Worm (Caenorhabditis elegans) whole organism, early embryonic: ENCODE results near the gene C16C8.21.
A peak's percentile ranks its signal among the peaks of the same experiment; 100 is the strongest.
"Not testable (repeated sequence)": the region's sequence is repeated elsewhere in the genome, so short reads cannot be mapped to it uniquely, and the experiment has no call there.

ENCODE experiments used
- B0310.2 ChIP-seq: sonication (generic microtip); optimal IDR thresholded peaks from 2 replicates; lab custom pipeline; 2016; ENCODE audit warnings: mild to moderate bottlenecking, missing genetic modification characterization, missing compliant biosample characterization
- F13C5.2 ChIP-seq: sonication (generic microtip); optimal IDR thresholded peaks from 2 replicates; lab custom pipeline; 2017; ENCODE audit warnings: mild to moderate bottlenecking, missing genetic modification characterization, inconsistent platforms, missing compliant biosample characterization
- aly-1 ChIP-seq: sonication (generic microtip); optimal IDR thresholded peaks from 2 replicates; lab custom pipeline; 2016; ENCODE audit warnings: missing genetic modification characterization, missing compliant biosample characterization
- ama-1 ChIP-seq: fragments of 150-350 bp; optimal IDR thresholded peaks from 2 replicates; lab custom pipeline; 2014
- ceh-13 ChIP-seq: fragments of 200-800 bp; sonication (Bioruptor generic); optimal IDR thresholded peaks from 2 replicates; lab custom pipeline; 2018; ENCODE audit warnings: mild to moderate bottlenecking, missing genetic modification characterization, missing compliant biosample characterization
- ceh-36 ChIP-seq: sonication (generic microtip); optimal IDR thresholded peaks from 2 replicates; lab custom pipeline; 2016; ENCODE audit warnings: missing genetic modification characterization, inconsistent platforms, missing compliant biosample characterization
- ets-7 ChIP-seq: sonication (generic microtip); optimal IDR thresholded peaks from 2 replicates; lab custom pipeline; 2016; ENCODE audit warnings: missing genotype, missing genetic modification characterization, missing compliant biosample characterization
- flt-1 ChIP-seq: fragments of 200-800 bp; sonication (Bioruptor generic); IDR thresholded peaks from 2 replicates; pipeline ENCODE4 v1.3.6; 2022; ENCODE audit warnings: missing genetic modification characterization, missing compliant biosample characterization
- hmbx-1 ChIP-seq: sonication (generic microtip); optimal IDR thresholded peaks from 2 replicates; lab custom pipeline; 2016; ENCODE audit warnings: mild to moderate bottlenecking, missing genetic modification characterization, missing compliant biosample characterization
- hmg-4 ChIP-seq: fragments of 200-800 bp; sonication (Bioruptor generic); optimal IDR thresholded peaks from 2 replicates; lab custom pipeline; 2018; ENCODE audit warnings: mild to moderate bottlenecking, missing genetic modification characterization, missing compliant biosample characterization
- hnd-1 ChIP-seq: sonication (generic microtip); optimal IDR thresholded peaks from 2 replicates; lab custom pipeline; 2016; ENCODE audit warnings: missing genetic modification characterization, missing compliant biosample characterization
- pes-1 ChIP-seq: fragments of 200-800 bp; sonication (Bioruptor generic); IDR thresholded peaks from 2 replicates; pipeline ENCODE4 v1.3.6; 2022; ENCODE audit warnings: missing genetic modification reagents, missing genetic modification characterization, missing compliant biosample characterization
- scrt-1 ChIP-seq: fragments of 200-800 bp; sonication (Bioruptor generic); IDR thresholded peaks from 2 replicates; pipeline ENCODE4 v1.3.6; 2022; ENCODE audit warnings: missing genetic modification characterization, missing compliant biosample characterization
- sea-1 ChIP-seq: fragments of 200-800 bp; sonication (Bioruptor generic); conservative IDR thresholded peaks from 2 replicates; pipeline ENCODE4 v1.3.6; 2022; ENCODE audit warnings: missing genetic modification characterization, missing compliant biosample characterization
- tbx-11 ChIP-seq: fragments of 200-800 bp; sonication (Bioruptor generic); IDR thresholded peaks from 2 replicates; pipeline ENCODE4 v1.3.6; 2022; ENCODE audit warnings: missing genetic modification characterization, missing compliant biosample characterization
- tbx-37 ChIP-seq: fragments of 200-800 bp; sonication (Bioruptor generic); conservative IDR thresholded peaks from 2 replicates; pipeline ENCODE4 v1.3.6; 2022; ENCODE audit warnings: missing genetic modification reagents, missing genetic modification characterization, missing compliant biosample characterization
- tra-4 ChIP-seq: sonication (generic microtip); optimal IDR thresholded peaks from 2 replicates; lab custom pipeline; 2017; ENCODE audit warnings: missing genetic modification characterization, missing compliant biosample characterization

The C16C8.21 gene

ce11 chrII:3472316-3472715 lies 24.3 kb downstream of the C16C8.21 start, which contains the start of gene Y49F6B.12:
Gene Y49F6B.12, minus strand, starts transcription at chrII:3472416.
- no peak for TF ChIP-seq hmbx-1 (tag; lab: Kevin White, UChicago)
- TF ChIP-seq pes-1 (GFP tag; lab: Robert Waterston, UW), result no peak
- no peak for TF ChIP-seq F13C5.2 (tag; lab: Kevin White, UChicago)
- no peak for TF ChIP-seq tbx-37 (GFP tag; lab: Robert Waterston, UW)
- no peak for TF ChIP-seq ets-7
- no peak for TF ChIP-seq sea-1
- no peak for TF ChIP-seq tra-4 (tag; lab: Kevin White, UChicago)
- no peak for TF ChIP-seq ceh-13 (GFP tag; lab: Kevin White, UChicago)
- no peak for TF ChIP-seq hnd-1
- TF ChIP-seq ceh-36 (tag; lab: Kevin White, UChicago), result no peak
- TF ChIP-seq scrt-1 (GFP tag; lab: Robert Waterston, UW), result no peak
- TF ChIP-seq ama-1, result no peak
- no peak for TF ChIP-seq tbx-11 (GFP tag; lab: Robert Waterston, UW)
- no peak for TF ChIP-seq B0310.2 (tag; lab: Kevin White, UChicago)
- TF ChIP-seq aly-1 (tag; lab: Kevin White, UChicago), result no peak
- no peak for TF ChIP-seq flt-1 (GFP tag; lab: Robert Waterston, UW)
- TF ChIP-seq hmg-4 (GFP tag; lab: Kevin White, UChicago), result no peak

- TF ChIP-seq sea-1 (no peak), hmg-4 (GFP tag; lab: Kevin White, UChicago) (no peak), hmbx-1 (tag; lab: Kevin White, UChicago) (no peak), F13C5.2 (tag; lab: Kevin White, UChicago) (no peak)
These were observed 24.8 kb downstream of the C16C8.21 start, which contains the start of gene Y49F6B.6 for ce11 chrII:3472817-3473216. Gene Y49F6B.6, plus strand, starts transcription at chrII:3473117.

ce11 chrII:3473744-3474143 lies 25.7 kb downstream of the C16C8.21 start, which contains the start of gene sdz-32:
Gene sdz-32, plus strand, starts transcription at chrII:3474044.
- TF ChIP-seq B0310.2 (tag; lab: Kevin White, UChicago) (no peak), ama-1 (no peak), hnd-1 (no peak), ets-7 (no peak), ceh-36 (tag; lab: Kevin White, UChicago) (no peak), scrt-1 (GFP tag; lab: Robert Waterston, UW) (no peak), F13C5.2 (tag; lab: Kevin White, UChicago) (no peak), sea-1 (no peak), hmbx-1 (tag; lab: Kevin White, UChicago) (no peak), pes-1 (GFP tag; lab: Robert Waterston, UW) (no peak)

ce11 chrII:3476536-3476935 lies 28.5 kb downstream of the C16C8.21 start:
- TF ChIP-seq aly-1 (tag; lab: Kevin White, UChicago) (no peak), ceh-36 (tag; lab: Kevin White, UChicago) (peak; percentile 71), sea-1 (no peak), tbx-37 (GFP tag; lab: Robert Waterston, UW) (no peak), hnd-1 (no peak)

ce11 chrII:3477171-3477570 lies 29.2 kb downstream of the C16C8.21 start, which contains the start of gene fbxb-104:
Gene fbxb-104, minus strand, starts transcription at chrII:3477271.
- TF ChIP-seq sea-1 (no peak), ceh-13 (GFP tag; lab: Kevin White, UChicago) (no peak), scrt-1 (GFP tag; lab: Robert Waterston, UW) (no peak), flt-1 (GFP tag; lab: Robert Waterston, UW) (no peak), F13C5.2 (tag; lab: Kevin White, UChicago) (no peak), hmbx-1 (tag; lab: Kevin White, UChicago) (no peak)

ce11 chrII:3481584-3481983 lies 33.6 kb downstream of the C16C8.21 start, which contains the start of gene Y49F6B.8:
Gene Y49F6B.8, minus strand, starts transcription at chrII:3481684.
- TF ChIP-seq ceh-13 (GFP tag; lab: Kevin White, UChicago) (no peak), tbx-11 (GFP tag; lab: Robert Waterston, UW) (no peak), flt-1 (GFP tag; lab: Robert Waterston, UW) (no peak), hnd-1 (no peak), scrt-1 (GFP tag; lab: Robert Waterston, UW) (no peak), sea-1 (no peak), aly-1 (tag; lab: Kevin White, UChicago) (no peak)

- TF ChIP-seq sea-1, result 0 out of 2 replicates have a peak, but pooled peaks have one; percentile 6
- no peak for TF ChIP-seq scrt-1 (GFP tag; lab: Robert Waterston, UW)
- TF ChIP-seq B0310.2 (tag; lab: Kevin White, UChicago), result no peak
- 0 out of 2 replicates have a peak, but pooled peaks have one; percentile 17 for TF ChIP-seq flt-1 (GFP tag; lab: Robert Waterston, UW)
- TF ChIP-seq tbx-11 (GFP tag; lab: Robert Waterston, UW), result no peak
- TF ChIP-seq tbx-37 (GFP tag; lab: Robert Waterston, UW), result peak; percentile 68
- no peak for TF ChIP-seq ceh-36 (tag; lab: Kevin White, UChicago)
- no peak for TF ChIP-seq ceh-13 (GFP tag; lab: Kevin White, UChicago)
- no peak for TF ChIP-seq hmbx-1 (tag; lab: Kevin White, UChicago)
- TF ChIP-seq hnd-1, result no peak
- TF ChIP-seq tra-4 (tag; lab: Kevin White, UChicago), result no peak
- TF ChIP-seq F13C5.2 (tag; lab: Kevin White, UChicago), result no peak
- peak; percentile 61; the same call in 1 of the 2 replicates for TF ChIP-seq pes-1 (GFP tag; lab: Robert Waterston, UW)
- TF ChIP-seq aly-1 (tag; lab: Kevin White, UChicago), result no peak
- TF ChIP-seq ama-1, result no peak
- no peak for TF ChIP-seq ets-7
- no peak for TF ChIP-seq hmg-4 (GFP tag; lab: Kevin White, UChicago)
These were observed 34.2 kb downstream of the C16C8.21 start, which contains the start of gene smu-2 for ce11 chrII:3482231-3482630. Gene smu-2, plus strand, starts transcription at chrII:3482408.

- TF ChIP-seq ets-7; F13C5.2 (tag; lab: Kevin White, UChicago); ama-1: not testable (repeated sequence)
These were observed 42.8 kb downstream of the C16C8.21 start, which contains the start of gene fbxb-112 for ce11 chrII:3490797-3491196. Gene fbxb-112, plus strand, starts transcription at chrII:3491097.
